Worm (Caenorhabditis elegans) whole organism, dauer: Measurements from ENCODE around the gene str-160.
"Not testable (repeated sequence)": the region's sequence is repeated elsewhere in the genome, so short reads cannot be mapped to it uniquely, and the experiment has no call there.

Experiments used
- unc-62 ChIP-seq: sonication (generic microtip); optimal IDR thresholded peaks from 2 replicates; lab custom pipeline; 2017; ENCODE audit warnings: missing biosample characterization, missing genetic modification reagents, missing genetic modification characterization

str-160 gene

DNA sequence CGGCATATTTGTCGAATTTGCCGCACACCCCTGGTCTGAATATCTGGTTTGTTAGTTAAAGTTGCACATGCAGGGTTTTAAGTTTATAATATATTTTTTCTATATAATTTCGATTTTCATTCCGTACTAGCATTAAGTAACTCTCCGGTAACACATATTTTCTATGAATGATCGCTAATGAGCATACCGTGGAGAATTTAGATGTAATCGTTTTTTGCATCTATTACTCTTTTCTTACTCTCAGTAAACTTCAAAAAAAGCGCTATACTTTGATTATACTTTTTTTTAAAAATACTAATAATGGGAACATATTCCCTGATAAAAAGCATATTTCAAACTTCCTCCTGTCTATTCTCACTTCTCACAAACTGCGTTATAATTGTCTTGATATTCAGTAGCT is at the start of gene str-160:
Gene str-160, plus strand, starts transcription at position 301 of the 400 bp plus-strand sequence.
- TF ChIP-seq unc-62 (GFP tag; lab: Kevin White, UChicago) = no peak

DNA sequence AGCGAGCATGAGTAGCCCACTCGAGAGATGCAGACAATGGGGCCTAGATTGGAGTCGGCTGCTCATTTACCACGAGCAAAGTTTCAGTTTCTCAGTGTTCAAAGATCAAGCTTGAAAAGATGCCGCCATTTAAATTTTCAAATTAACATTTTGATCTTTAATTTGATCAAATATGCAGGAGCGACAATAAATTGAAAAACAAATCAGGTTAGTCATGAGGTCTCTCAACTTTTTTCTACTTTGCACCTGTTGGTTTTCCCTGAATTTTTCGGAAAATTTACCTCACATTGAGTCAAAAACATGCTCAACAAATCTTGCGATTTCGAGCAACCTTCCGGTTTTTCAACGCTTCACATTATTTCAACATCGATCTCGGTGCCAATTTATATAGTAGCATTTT is 49.3 kb upstream of the str-160 start, which contains the start of gene srh-5:
Gene srh-5, plus strand, starts transcription at position 301 of the 400 bp plus-strand sequence.
- TF ChIP-seq unc-62 (GFP tag; lab: Kevin White, UChicago) = no peak

DNA sequence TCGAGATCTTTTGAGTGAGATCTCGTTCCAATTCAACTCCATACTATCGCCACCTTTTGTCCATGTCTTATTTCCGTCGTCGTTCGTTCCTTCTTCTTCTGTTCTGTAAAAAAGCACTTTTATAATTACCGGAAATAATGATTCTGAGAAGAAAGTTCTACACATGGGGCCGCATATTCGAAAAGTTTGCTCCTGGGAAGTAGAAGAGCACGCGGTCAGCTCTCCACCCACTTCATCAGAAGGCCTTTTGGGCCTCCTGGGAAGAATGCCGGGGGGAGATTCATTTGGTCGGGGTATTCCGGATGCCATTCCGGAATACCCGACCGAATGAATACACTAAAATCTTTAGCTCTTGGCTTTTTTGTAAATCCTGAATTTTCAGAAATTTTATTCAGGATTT is 42.2 kb upstream of the str-160 start, which contains the start of gene Y46H3C.5:
Gene Y46H3C.5, minus strand, starts transcription at position 2 of the 400 bp plus-strand sequence.
- not testable (repeated sequence) for TF ChIP-seq unc-62 (GFP tag; lab: Kevin White, UChicago)

DNA sequence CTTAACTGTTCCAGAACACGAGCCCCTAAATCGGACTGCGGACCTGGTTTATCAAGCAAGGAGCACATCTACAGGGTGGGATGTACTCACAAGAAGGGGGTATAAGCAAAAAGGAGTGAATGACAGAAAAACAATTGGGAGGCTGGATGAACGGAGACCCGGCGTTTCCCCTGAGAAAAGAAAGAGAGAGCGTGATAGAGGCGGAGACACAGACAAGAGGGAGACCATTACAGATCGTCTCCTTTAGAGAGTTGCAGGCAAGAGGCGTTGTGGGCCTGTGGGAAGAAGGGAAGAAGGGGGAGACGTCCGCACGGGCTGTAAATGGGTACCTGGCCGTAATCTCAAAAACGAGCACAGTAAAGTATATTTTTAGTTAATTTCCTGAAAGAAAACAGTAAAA is 40.8 kb upstream of the str-160 start, which contains the start of gene Y46H3C.7:
Gene Y46H3C.7, minus strand, starts transcription at position 147 of the 400 bp plus-strand sequence.
- not testable (repeated sequence) for TF ChIP-seq unc-62 (GFP tag; lab: Kevin White, UChicago)

DNA sequence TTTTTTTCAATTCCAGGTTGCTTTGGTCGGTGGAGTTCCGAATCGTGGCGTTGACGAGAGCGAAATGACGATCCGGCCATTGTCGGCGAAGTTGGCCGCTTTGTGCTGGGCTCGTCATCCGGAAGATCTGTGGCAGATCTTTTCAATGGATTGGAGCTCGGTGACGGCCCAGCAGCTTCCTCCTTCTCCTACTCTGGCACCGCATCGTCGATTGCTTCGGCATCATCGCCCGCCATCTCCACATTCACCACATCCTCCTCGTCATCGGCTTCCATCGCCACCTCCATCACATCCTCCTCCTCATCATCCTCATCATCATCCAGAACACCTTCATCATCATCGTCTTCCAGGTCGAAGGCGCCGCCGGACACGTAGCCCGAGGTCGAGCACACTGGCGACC is 36.3 kb upstream of the str-160 start:
- TF ChIP-seq unc-62 (GFP tag; lab: Kevin White, UChicago) = no peak

DNA sequence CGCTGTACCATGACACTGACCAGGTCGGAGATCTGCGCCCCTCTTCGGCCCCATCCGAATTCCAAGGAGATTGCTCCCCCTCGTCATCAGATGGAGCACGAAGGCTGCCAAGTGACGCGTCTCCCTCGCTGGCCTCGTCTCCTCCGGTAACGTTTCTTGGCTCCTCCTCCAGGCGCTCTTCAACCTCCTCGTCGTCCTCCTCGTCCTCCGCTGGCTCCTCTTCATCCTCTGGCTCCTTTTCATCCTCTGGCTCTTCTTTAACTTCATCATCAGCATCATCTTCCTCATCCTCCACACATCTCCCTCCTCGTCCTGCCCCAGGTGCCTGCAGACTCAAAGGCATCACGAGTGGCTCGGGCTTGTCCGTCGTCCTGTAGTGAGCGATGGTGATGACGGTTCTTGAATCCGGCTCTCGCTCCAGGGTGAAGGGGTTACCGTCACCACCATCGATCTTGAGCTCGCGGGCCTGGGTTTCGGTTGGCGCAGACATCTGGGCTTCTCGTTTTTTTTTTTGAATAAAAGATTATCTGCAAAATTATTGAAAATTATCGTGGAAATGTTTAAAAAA is 35.4 kb upstream of the str-160 start:
- TF ChIP-seq unc-62 (GFP tag; lab: Kevin White, UChicago) = no peak

DNA sequence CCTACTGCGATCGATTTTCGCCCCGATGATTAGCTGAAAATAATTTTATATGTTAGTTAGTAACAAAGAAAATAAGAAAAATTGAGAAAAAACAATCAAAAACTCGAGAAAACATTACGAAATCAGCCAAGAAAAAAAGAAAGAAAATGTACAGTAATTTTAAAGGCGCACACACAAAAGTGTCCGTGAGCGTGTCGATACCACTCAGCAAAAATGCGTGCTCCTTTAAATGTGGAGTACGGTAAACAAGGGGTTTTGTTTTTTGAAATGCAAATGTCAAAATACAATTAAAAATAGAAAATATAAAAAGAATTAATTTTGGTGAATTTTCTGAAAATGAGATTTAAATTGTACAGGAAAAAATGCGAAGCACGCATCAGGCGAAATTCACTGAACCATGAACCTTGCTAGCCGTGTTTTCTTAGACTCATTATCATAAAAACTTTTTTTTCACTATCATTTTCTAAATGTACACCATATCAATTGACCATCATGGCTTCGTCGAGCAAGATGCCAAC is 33.0 kb upstream of the str-160 start, which contains the start of gene srw-90:
Gene srw-90, plus strand, starts transcription at position 468 of the 518 bp plus-strand sequence.
- no peak for TF ChIP-seq unc-62 (GFP tag; lab: Kevin White, UChicago)

DNA sequence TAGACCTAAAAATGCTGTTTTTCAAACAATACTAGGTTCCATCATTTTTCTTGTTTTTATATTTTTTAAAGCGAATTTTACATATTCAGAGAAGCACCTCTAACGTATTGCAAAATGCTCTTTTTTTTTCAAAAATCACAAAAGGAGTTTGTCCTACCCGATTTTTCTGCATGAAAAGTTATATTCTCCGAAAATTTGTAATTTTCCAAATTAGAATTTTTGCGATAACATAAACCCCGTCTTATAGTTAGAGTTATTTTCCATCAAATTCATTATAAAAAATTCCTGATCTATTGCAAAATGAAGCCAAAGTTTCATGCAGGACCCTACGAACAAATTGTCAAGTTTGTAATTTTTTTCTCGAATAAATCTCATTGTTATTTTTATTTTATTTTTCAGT is 26.2 kb upstream of the str-160 start, which contains the start of gene srw-99:
Gene srw-99, plus strand, starts transcription at position 301 of the 400 bp plus-strand sequence.
- TF ChIP-seq unc-62 (GFP tag; lab: Kevin White, UChicago) = no peak

DNA sequence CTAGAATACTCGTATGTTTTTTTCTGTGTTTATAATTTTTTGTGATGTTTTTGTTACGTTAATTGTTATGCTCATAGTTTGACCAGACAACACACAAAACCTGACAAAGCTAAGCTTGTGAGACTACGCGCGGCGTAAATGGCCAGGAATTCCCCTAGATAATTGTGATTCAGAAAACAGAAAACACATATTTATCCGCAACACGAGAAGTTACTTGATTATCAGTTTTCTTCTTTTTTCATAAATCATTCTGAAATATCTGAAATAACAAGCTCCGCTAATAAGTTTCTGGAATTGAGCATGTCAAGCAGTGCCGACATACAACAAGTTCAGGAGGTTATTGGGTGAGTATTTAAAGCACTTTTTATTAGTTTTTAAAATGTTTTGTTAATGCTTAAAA is 23.8 kb upstream of the str-160 start, which contains the start of gene srw-100:
Gene srw-100, plus strand, starts transcription at position 301 of the 400 bp plus-strand sequence.
- TF ChIP-seq unc-62 (GFP tag; lab: Kevin White, UChicago) = no peak

DNA sequence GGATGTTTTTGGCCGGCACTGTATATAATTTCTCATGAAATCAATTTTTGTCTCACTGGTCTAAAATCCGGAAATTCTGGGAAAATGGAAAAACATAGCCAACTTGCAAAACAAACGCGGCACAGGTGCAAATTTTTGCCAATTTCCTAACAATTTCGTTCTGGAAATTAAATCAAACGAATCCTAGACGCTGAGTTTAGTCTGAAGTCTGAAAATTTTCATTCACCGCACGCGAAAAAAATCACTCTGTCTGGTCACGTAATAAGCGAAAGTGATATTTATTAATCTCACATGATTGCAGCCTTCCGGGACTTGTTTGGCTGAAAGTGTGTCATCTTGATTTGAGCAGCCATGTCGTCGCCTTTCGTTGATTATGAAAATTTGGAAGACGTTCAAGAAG is 17.8 kb upstream of the str-160 start, which contains the start of gene srw-103:
Gene srw-103, plus strand, starts transcription at position 301 of the 400 bp plus-strand sequence.
- TF ChIP-seq unc-62 (GFP tag; lab: Kevin White, UChicago) = no peak

DNA sequence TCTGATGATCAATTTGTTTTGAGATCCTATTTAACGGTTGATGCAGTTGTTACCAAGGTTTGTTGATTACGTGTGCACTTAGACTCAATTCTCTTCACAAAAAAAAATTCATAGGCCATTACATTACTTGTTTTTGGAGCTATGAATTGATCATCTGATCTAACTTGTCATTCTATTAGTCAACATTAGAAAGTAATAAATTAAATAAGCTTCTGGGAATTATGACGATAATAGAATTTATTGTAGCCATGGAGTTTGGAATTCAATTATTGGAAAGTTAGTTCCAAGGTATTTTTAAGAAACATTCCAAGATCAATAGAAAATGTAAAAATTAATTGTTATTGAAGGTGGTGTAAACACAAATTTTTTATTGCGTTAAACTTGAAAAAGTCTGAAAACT is 16.4 kb upstream of the str-160 start:
- TF ChIP-seq unc-62 (GFP tag; lab: Kevin White, UChicago) = no peak

DNA sequence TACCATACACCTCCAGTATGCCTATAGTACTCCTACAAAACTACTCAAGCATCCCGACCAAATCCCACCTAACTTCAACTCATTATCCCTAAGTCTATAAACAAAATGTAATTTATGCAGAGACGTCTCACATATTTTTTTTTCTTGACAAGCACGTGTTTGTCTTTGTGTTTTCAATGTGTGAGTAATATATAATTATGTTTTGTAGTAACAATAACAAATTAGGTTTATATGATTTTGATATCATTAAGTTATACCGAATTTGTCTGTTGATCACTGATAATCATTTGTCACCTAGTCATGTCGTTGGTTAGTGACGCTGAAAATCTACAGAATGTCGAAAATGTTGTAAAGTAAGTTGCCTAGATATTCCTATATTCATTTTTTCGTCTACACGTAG is 14.7 kb upstream of the str-160 start, which contains the start of gene srw-102:
Gene srw-102, plus strand, starts transcription at position 301 of the 400 bp plus-strand sequence.
- no peak for TF ChIP-seq unc-62 (GFP tag; lab: Kevin White, UChicago)

DNA sequence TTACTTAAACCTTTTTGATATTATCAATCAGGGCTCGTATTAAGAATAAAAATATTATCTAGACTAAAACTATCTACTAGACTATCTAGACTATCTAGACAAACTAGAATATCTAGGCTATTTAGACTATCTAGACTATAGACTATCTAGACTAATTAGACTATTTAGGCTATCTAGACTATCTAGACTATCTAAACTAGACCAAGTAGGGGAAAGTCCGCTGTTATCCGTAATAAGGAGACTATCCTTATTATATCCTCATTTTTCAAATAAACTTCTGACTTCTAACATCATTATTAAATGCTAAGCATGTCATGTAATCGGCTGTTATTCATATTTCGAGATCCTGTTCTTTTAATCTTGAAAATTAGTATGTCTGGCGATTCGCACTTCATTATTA is 12.7 kb upstream of the str-160 start, which contains the start of gene srw-101:
Gene srw-101, plus strand, starts transcription at position 301 of the 400 bp plus-strand sequence.
- no peak for TF ChIP-seq unc-62 (GFP tag; lab: Kevin White, UChicago)

DNA sequence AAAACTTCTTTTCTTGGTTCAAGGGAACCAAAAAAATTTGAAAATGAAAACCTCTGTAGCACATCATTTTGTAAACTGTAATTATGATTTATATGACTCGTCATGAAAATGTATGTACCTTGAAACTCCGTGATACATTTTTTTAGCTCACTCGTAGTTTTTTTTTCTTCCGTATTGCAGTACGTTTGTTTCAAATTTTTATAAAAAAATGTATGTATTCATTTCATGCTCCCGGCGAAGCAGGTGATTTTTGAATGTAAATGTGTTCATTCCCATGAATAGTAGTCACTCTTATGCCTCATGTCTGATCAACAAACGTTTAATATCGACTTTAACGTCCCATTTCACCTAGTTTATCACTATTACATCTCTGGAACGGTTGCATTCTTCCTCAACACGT is 9.3 kb upstream of the str-160 start, which contains the start of gene sri-27:
Gene sri-27, plus strand, starts transcription at position 301 of the 400 bp plus-strand sequence.
- TF ChIP-seq unc-62 (GFP tag; lab: Kevin White, UChicago) = no peak

DNA sequence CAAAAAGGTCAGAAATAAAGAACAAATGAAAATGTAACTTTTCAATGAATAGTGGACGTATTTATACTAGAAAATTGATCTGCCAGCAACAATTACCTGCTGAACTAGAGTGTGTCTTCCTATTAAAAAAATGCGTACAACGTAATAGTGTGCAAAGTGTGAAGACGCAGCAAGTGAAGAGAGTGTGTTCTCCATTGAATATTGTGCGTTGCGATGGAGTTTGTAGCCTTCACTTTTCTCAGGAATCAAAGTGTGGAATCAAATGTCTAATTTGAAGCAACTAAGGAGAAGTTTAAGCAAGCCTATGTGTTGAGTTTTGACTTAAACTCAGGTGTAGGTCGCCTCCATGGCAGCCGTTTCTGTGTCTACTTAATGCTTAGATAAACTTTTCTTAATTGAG is 2.8 kb upstream of the str-160 start, which contains the start of gene gst-21:
Gene gst-21, minus strand, starts transcription at position 101 of the 400 bp plus-strand sequence.
- TF ChIP-seq unc-62 (GFP tag; lab: Kevin White, UChicago) = no peak

DNA sequence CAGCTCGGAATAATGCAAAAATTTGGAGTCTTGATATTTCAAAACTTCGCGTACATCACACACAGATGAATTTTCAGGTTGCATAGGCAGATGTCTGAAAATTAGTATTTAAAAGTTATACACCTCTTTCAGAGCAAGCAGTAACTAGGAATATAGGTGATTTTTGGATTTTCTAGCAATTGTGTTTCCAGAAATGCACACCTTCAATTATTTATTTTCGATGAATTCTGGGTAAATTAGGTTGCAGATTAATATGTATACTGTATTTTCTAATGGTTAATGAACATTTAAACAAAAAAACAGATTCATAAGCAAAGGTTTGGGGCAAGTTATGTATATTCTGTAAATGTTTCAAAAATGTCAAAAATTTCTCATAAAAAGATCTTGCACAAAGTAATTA is 6.4 kb downstream of the str-160 start, which contains the start of gene srab-25:
Gene srab-25, minus strand, starts transcription at position 101 of the 400 bp plus-strand sequence.
- no peak for TF ChIP-seq unc-62 (GFP tag; lab: Kevin White, UChicago)
